Worm (Caenorhabditis elegans): ENCODE results near the gene pals-33.

The pals-33 gene

DNA sequence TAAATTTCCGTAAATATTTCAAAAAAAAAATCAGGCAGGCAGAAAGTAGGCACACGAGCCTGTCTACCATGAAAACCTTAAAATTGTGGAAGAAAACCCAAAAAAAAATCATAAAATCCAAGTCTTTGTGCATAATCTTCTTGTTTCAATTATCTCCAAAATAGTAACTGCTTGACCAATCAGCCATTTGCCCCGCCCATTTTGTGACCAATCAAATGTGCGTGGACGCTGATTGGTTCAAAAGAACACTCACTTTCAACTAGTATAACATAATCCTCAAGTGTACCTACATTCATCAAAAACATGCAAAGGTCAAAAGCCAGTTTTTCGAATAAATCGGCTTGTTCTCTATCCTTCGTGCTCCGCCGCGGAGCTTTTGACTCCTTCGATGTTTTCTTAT is 5.3 kb downstream of the pals-33 start:
- TF ChIP-seq unc-62 (GFP tag; optimal IDR thresholded peaks at IDR 0.05) = no peak

DNA sequence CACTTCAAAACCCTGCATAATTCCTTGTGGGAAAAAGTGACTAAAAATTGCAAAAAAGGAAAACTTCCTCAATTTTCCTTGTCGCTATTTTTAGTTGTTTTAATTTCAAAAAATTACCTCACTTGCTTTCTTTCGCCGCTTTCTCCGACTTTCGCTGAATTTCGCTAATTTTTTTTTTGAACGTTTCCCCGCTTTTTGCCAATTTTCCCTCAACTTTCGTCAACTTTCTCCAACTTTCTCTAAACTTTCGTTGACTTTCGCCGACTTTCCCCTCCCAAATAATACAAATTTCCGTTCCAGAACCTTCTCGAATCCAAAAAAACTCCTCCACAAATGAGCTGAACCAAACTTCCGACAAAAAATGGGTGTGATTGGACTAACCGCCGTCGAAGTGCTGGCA is 9.4 kb downstream of the pals-33 start, which contains the start of gene W08A12.3:
W08A12.3 (plus strand) TSS at position 301 of the 400 bp plus-strand sequence.
- TF ChIP-seq unc-62 (GFP tag; optimal IDR thresholded peaks at IDR 0.05) = no peak

DNA sequence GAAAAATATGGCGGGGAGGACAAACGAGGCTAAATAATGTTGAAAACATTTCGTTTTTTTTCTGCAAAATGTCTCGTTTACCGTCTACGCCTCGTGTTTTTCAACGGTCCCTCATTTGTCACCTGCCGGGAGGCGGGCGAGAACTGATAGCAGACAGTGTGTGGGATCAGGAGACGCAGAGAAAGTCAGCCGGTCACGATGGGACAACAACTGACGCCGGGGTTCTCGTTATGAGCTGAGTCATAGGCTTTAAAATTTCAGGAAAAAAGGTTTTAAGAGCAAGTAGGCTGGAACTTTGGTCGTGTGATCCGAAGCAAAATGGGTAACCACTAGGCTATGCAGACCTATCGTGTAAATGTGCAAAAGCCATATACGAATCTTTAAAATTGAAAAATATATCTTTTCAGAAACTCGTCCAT is 12.6 kb downstream of the pals-33 start, which contains the start of gene W08A12.2:
W08A12.2 (minus strand) TSS at position 103 of the 419 bp plus-strand sequence.
- TF ChIP-seq unc-62 (GFP tag; optimal IDR thresholded peaks at IDR 0.05) = no peak

DNA sequence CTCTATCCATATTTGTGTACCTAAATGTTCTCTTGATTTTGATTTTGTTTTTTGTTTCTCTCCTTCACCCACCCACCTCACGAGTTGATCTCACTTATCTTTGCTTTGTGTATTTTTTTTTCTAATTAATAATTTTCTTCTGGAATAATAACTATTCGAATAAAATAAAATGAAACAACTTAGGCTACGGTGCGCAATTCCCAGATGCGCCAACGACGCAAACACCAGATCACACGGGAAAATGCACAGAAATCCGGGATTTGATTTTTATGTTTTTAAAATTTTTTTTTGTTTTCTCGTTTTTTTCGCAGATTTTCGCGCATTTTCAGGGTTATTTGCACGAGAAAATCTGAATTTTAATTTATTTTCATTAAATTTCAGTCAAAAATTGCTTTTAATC is 13.1 kb downstream of the pals-33 start:
- no peak for TF ChIP-seq unc-62 (GFP tag; optimal IDR thresholded peaks at IDR 0.05)

DNA sequence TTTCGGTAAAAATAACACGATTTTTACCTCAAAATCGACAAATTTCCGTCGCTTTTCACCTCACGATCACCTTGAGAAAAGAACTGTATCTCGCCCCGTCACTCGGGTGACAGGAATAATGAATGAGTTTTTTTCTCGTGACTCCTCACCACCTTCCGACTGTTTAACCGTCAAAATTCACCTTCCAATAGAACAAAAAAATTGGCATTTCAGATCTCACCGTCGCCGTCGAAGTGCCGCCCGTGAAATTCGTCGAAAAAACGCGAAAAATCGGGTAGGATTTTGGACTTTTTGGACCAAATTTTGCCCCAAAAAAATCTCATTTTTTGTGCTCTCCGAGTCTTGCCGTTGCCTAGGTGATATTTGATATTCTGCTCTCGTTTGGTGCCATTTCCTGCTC is 13.7 kb downstream of the pals-33 start, which contains the start of gene unc-132:
unc-132 (plus strand) TSS at position 208 of the 400 bp plus-strand sequence.
- TF ChIP-seq unc-62 (GFP tag; optimal IDR thresholded peaks at IDR 0.05) = no peak

DNA sequence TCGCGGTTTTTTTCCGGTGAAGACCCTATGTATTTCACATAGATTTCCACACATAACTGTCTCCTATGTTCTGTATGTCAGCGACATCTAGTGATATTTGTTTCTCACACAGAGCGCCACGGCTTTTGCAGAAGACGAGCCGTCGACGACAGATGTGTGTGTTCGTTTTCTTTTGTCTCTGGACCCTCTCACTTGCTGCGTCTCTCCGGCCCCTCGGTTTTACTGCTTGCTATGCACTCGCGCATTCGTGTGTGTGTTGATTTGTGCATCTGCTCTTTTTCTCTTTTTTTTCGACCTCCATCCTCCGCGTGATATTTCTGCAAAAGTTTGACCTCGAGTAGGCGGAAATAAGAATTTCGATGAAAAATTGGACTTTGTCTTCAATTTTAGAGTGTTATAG is 15.6 kb downstream of the pals-33 start:
- TF ChIP-seq unc-62 (GFP tag; optimal IDR thresholded peaks at IDR 0.05) = no peak

DNA sequence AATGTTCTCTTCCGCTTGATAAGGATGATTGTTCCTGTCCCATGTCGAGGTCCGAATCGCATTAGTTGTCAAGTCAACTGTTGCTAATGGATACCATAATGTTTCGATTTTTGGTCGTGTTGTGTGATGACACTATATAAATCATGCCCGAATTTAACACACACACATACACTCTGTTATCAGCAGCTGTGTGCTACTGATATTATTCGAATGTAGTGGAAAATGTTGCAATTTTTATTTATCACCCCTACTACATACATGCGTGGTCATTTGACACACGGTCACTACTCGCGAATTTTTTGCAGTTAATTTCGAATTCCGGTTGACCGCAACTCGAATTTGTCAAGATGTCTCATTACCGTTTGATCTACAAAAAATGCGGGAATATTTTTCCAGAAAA is 19.4 kb downstream of the pals-33 start:
- no peak for TF ChIP-seq unc-62 (GFP tag; optimal IDR thresholded peaks at IDR 0.05)

DNA sequence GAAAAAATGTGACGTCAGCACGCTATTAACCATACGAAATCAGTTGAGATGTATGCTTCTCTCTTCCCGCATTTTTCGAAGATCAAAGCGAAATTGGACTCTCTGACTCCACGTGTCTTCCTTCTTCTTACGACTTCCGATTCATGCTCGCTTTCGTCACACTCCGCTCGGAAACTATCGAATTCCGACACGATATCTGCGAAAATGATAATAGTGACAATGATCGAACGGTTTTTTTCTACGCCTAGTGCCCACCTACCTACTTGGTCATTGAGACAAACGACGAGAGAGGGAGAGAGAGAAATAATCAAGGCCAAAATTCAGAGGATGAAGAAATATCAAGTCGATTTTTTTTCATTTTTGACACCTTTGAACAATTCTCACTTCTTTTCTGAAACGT is 20.5 kb downstream of the pals-33 start:
- no peak for TF ChIP-seq unc-62 (GFP tag; optimal IDR thresholded peaks at IDR 0.05)

DNA sequence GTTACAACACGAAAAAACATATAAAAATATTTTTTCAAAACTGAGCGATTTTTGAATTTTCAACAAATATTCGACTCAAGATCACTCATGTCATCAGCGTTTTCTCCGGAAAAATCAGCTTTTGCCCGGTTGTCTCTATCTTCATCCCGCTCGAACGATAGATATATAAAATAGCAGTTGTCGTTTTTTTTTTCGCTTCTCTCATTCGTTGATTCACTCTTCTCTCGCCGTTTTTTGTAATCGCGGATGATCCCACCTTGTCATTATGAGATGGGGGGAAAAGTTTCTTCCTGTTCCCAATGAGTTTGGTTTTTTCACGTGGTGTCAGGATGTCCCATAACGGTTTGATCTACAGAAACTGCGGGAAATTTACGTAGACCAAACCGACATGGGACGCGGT is 22.1 kb downstream of the pals-33 start:
- no peak for TF ChIP-seq unc-62 (GFP tag; optimal IDR thresholded peaks at IDR 0.05)

DNA sequence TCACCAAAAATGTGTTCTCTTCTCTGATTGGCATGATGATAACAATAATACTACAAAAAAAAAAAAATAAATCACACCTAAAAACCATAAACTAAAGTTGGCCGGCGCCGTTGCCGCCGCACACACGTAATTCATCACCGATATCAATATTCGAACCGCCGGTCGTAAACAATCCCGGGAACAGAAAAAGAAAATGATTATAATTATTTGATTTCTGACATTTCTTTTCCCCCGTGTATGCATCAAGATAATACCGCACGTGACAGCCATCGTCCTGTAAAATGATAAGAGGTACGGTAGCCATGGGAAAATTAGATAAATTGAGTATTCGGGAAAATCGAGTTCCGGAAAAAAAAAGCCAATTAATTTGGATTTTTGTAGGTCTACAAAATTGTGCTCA is 23.9 kb downstream of the pals-33 start:
- TF ChIP-seq unc-62 (GFP tag; optimal IDR thresholded peaks at IDR 0.05) = no peak

DNA sequence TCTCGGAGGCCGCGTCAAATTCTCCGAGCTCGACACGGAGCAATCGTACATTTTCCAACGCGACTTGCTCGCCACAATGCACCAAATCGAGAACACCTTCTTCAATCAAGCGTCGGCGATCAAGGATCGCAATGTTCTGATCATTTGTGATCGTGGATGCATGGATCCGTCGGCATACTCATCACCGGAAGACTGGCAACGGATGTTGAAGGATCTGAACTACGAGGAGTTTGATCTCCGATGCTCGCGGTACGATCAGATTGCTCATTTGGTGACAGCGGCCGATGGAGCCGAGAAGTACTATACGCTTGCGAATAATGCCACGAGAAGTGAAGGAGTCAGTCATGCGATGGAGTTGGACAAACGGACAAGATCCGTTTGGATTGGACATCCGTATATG is 25.3 kb downstream of the pals-33 start:
- TF ChIP-seq unc-62 (GFP tag; optimal IDR thresholded peaks at IDR 0.05) = no peak

DNA sequence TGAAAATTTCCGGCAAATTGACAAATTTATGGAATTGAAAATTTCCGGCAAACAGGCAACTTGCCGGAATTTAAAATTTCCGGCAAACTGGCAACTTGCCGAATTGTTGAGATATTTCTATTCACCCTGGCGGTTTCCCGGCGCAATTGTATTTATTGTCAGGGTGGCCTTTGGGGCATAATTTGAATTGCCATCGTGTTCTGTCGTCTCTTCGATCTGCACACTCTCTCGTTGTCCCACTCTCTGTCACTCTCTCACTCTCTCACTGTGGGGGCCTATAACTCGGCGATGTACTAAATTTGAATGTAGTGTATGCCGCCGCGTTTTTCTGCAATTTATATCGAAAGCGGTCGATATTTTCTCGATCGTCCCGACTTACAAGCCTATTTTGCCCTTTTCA is 29.8 kb downstream of the pals-33 start:
- TF ChIP-seq unc-62 (GFP tag; optimal IDR thresholded peaks at IDR 0.05) = no peak

DNA sequence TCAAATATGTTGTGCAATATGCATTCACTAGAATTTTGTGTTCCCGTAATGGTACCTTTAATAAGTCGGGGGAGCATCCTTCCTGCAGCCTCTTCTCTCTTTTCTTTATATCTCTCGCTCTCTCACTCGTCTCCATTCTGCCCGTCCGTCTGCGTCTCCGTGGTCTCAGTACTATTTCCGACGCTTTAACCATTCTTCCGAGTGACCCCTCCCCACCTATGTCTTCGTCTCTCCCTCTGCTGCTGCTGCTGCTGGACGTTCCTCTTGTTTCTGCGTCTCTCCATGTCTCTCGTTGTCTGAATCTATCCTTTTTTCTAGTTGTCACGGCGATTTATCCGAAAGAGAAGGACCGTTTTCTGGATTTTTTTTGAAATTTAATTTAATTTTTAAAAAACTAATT is 30.7 kb downstream of the pals-33 start:
- no peak for TF ChIP-seq unc-62 (GFP tag; optimal IDR thresholded peaks at IDR 0.05)

DNA sequence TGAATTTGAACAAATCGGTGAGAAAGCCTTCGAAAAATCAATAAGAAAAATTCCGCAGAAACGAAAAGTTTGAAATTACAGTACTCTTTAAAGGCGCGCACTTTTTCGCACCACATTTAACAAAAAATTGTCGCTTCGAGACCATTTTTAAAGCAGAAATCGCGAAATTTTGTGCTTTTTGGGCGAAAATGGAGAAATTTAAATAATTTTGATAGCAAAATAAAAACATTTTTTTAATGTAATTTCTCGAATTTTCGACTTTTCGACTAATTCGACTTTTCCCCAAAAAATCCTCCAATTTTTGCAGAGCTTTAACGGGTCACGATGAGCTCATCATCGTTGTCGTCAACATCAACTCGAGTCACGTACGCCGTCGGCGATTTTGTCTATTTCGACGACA is 31.5 kb downstream of the pals-33 start, which contains the start of gene lin-40:
lin-40 (plus strand) TSS at position 301 of the 400 bp plus-strand sequence.
- no peak for TF ChIP-seq unc-62 (GFP tag; optimal IDR thresholded peaks at IDR 0.05)

DNA sequence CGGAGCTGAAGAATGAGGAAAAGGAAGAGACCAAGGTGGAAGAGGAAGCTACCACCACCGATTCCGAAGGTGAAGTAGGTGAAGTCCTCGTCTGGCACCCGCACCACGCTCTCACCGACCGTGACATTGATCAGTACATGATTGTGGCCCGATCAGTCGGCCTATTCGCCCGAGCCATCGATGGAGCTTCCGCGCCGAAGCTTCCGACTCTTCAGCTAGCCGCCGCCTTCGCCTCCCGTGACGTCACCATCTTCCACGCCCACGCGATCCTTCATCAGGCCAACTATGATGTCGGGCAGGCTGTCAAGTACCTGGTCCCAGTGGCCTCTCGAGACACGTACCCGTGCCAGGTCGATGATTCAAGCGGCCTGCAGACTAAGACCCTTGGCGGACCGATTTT is 33.0 kb downstream of the pals-33 start:
- TF ChIP-seq unc-62 (GFP tag; optimal IDR thresholded peaks at IDR 0.05) = no peak

DNA sequence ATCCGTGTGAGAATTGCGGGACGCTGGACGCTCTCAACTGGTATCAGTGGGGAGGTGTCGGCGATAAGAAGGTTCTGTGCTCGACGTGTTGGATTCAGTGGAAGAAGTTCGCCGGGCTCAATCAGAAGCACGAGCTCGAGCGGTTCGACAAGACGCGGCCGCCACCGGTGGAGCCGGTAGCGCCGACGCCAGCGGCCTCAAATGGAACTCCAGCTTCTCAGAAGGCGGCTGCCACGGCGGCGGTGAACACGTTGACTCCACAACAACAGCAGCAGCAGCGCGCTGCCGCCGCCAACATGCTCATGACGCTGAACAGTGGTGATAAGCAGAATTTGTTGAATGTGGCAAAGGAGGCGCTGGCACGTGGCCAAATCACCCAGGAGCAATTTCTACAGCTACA is 33.7 kb downstream of the pals-33 start:
- TF ChIP-seq unc-62 (GFP tag; optimal IDR thresholded peaks at IDR 0.05) = no peak

DNA sequence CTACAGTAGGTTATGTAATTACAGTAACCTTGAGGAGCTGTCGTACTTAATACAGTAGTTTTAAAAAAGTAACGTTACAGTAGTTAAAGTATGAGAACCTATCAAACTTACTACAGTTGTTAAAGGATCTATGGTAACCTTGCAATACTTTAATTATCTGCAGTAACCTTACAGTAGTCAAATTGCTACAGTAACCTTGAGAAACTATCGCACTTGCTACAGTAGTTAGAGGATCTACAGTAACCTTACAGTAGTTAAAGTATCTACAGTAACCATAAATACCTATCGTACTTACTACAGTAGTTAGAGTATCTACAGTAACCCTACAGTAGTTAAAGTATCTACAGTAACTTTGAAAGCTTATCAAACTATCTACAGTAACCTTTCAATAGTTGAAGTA is 38.4 kb downstream of the pals-33 start:
- TF ChIP-seq unc-62 (GFP tag; optimal IDR thresholded peaks at IDR 0.05) = no peak

DNA sequence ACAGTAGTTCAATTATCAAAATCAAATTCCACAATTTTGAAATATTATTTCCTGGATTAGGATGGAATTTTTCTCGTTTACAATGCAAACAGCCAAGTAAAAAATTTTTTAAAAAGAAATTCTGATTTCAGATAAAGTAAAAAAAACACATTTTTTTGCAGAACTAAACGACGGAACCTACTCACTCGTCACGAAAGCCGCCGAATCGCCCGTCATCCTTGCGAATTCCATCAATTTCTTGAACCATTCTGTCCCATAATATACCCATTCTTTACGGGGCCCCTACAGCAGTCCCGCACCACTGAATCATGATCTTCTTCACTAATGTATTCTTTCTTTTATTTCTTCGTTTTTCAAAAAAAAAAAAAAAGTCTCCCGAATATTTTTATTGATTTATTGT is 39.0 kb downstream of the pals-33 start:
- no peak for TF ChIP-seq unc-62 (GFP tag; optimal IDR thresholded peaks at IDR 0.05)

Data from whole organism, dauer.